Worm (Caenorhabditis elegans): Measurements from ENCODE around the gene clp-6.

The clp-6 gene

DNA sequence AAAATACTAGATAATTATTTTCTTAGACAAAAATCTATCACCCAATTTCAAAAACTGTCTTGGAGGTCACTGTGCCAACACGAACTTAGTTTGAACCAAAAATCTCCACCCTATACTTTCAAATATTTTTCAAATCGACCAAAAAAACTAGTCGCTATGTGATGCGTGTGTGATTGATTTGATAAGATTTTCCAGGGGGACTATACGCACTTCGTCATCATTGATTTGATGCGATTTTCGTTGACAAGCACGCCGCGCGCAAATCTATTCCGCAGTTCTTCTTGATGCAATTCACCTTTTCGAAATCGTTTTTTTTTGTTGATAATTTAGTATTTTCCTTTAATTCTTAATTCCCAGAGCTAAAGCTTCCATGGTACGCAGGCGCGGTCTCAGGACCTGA is 18.6 kb upstream of the clp-6 start:
- TF ChIP-seq dao-5 (tag; optimal IDR thresholded peaks at IDR 0.05) (no peak), him-1 (tag; optimal IDR thresholded peaks at IDR 0.05) (no peak), W03F9.2 (tag; optimal IDR thresholded peaks at IDR 0.05) (no peak)

DNA sequence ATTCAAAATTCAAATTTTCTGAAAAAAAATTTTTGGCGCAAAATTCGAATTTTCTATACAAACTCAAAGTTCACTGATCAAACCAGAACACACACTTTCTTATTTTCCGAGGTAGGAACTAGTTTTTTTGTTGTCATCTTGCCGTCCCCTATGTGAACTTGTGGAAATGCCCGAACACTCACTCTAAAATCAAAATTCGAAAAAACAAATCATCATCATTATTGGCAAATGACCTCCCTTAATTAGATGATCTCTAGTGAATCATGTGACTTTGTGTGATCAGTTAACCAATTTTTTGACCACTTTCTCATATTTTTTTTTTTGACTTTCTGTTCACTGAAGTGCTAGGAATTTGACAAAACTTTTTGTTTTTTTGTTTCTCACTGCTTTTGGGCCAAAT is 17.6 kb upstream of the clp-6 start:
- TF ChIP-seq W03F9.2 (tag; optimal IDR thresholded peaks at IDR 0.05) (no peak), him-1 (tag; optimal IDR thresholded peaks at IDR 0.05) (no peak), dao-5 (tag; optimal IDR thresholded peaks at IDR 0.05) (no peak)

DNA sequence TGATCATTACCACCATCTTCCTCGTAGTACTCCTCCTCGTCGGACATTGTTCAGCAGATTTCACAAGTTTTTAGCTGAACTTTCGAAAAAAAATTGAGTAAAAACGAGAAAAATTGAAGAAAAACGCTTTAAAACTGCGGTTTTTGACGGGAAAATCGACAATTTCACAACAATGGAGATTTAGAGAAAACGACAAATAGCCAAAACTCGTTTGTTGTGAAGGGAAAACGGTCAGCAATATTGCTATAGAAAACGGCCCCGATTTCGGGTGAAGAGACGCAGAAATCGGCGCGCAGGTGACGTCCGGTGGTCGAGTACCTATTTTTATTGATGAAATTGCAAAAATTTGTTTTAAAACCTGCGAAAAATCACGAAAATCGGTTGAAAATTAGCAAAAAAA is 11.1 kb upstream of the clp-6 start, which contains the start of gene clp-7:
Gene clp-7 (minus strand): TSS at position 47 of the 400 bp plus-strand sequence.
- TF ChIP-seq dao-5 (tag; optimal IDR thresholded peaks at IDR 0.05) (no peak), him-1 (tag; optimal IDR thresholded peaks at IDR 0.05) (no peak), W03F9.2 (tag; optimal IDR thresholded peaks at IDR 0.05) (no peak)

DNA sequence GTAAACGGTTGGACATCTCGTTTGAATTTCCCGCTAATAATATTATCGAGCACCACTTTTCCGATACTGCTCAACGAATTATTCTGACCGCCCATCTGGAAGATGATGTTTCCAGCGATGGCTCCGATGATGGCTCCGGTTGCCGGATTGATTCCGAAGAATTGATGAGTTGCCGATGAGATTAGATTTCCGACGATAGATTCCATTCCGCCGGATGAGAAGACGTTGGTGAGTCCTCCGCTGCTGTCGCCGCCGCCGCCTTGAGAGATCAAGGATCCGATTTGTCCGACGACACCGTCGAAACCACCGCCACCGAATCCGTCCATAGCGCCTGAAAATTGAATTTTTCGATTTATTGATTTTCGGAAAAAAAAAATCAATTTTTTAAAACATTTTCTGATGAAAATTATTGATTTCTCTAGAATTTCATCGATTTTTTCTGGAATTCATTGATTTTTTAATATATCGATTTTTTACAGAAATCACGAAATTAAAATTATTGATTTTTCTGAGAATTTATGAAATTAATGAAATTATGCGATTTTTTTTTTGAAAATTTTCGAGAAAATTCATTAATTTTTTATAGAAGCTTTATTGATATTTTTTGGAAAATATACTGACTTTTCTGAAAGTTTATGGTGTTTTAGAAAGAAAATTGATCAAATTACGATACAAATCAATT is 9.3 kb upstream of the clp-6 start:
- no peak for TF ChIP-seq him-1 (tag; optimal IDR thresholded peaks at IDR 0.05)
- no peak for TF ChIP-seq dao-5 (tag; optimal IDR thresholded peaks at IDR 0.05)
- TF ChIP-seq W03F9.2 (tag; optimal IDR thresholded peaks at IDR 0.05) = no peak

DNA sequence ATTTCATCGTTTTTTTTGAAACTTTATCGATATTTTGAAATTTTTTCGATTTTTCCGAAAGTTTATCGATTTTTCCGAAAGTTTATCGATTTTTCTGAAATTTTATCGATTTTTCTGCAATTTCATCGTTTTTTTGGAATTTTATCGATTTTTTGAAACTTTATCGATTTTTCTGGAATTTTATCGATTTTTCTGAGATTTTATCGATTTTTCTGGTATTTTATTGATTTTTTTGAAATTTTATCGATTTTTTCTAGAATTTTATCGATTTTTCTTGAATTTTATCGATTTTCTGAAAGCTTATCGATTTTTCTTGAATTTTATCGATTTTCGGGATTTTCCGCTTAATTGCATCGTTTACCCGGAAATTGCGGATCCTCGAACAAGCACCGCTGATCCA is 8.7 kb upstream of the clp-6 start:
- no peak for TF ChIP-seq dao-5 (tag; optimal IDR thresholded peaks at IDR 0.05)
- TF ChIP-seq him-1 (tag; optimal IDR thresholded peaks at IDR 0.05) = no peak
- no peak for TF ChIP-seq W03F9.2 (tag; optimal IDR thresholded peaks at IDR 0.05)

DNA sequence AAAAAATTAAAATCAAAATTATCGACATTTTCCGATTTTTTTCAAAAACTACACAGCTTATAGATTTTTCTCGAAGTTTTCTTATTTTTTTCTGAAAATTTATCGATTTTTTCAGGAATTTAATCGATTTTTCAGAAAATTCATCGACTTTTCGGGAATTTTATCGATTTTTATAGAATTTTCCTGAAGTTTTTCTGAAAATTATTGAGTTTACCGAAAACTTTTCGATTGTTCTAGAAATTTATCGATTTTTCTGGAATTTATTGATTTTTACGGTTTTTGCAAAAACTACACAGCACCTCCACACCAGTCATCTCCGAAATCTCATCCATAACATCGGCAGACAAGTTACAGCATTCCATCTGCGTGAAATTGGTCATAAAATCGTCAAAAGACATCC is 2.8 kb upstream of the clp-6 start:
- no peak for TF ChIP-seq dao-5 (tag; optimal IDR thresholded peaks at IDR 0.05)
- no peak for TF ChIP-seq him-1 (tag; optimal IDR thresholded peaks at IDR 0.05)

DNA sequence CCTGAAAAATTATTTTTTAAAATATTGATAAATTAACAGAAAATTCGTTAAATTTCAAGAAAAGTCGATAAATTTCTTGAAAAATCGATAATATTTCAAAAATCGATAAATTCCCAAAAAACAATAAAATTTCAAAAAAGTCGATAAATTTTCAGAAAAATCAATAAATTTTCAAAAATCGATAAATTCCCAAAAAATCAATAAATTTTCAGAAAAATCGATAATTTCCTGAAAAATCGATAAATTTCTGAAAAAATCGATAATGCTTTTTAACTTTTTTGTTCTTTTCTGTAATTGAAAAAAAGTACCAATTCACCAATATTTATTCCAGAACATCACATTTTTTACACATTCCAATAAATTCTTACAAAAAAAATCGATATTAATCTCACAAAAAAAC is 320 bp upstream of the clp-6 start:
- TF ChIP-seq dao-5 (tag; optimal IDR thresholded peaks at IDR 0.05) (no peak), him-1 (tag; optimal IDR thresholded peaks at IDR 0.05) (no peak), W03F9.2 (tag; optimal IDR thresholded peaks at IDR 0.05) (no peak)

DNA sequence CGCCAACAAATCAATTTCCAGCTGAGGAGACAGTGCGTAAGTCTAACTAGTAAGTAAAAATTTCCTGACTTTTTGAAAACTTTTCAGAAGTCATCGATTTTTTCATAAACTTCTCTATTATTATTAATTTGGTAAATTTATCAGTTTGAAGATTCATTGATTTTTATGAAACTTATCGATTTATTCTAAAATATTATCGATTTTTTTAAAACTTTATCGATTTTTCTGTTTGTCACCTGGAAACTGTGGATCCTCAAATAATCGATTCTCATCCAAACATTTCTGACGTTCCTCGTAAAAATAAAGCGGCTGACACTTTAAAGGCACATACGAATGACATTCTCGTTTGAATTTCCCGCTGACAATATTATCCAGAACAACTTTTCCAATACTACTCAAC is 861 bp downstream of the clp-6 start:
- no peak for TF ChIP-seq him-1 (tag; optimal IDR thresholded peaks at IDR 0.05)
- TF ChIP-seq dao-5 (tag; optimal IDR thresholded peaks at IDR 0.05) = no peak
- TF ChIP-seq W03F9.2 (tag; optimal IDR thresholded peaks at IDR 0.05) = no peak

DNA sequence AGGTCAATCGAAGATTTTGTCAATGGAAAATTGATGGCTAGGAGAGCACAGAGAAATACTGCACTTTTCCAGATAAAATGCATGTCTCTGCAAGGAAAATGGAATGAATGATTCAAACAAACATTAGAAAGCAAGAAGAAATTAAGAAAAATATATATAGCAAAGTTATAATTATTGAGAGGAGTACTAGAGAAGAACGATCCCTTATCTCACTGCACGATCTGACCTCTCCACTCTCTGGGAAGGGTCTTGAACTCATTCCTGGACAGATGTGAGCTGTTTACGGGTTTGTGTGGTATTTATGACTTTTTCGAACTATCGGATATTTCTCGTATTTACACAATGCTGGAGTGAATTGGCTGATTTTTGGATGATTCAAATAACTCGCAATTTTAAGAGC is 4.6 kb downstream of the clp-6 start, which contains the start of gene Y77E11A.23:
Gene Y77E11A.23 (minus strand): TSS at position 107 of the 400 bp plus-strand sequence.
- no peak for TF ChIP-seq dao-5 (tag; optimal IDR thresholded peaks at IDR 0.05)
- no peak for TF ChIP-seq W03F9.2 (tag; optimal IDR thresholded peaks at IDR 0.05)
- TF ChIP-seq him-1 (tag; optimal IDR thresholded peaks at IDR 0.05) = no peak

DNA sequence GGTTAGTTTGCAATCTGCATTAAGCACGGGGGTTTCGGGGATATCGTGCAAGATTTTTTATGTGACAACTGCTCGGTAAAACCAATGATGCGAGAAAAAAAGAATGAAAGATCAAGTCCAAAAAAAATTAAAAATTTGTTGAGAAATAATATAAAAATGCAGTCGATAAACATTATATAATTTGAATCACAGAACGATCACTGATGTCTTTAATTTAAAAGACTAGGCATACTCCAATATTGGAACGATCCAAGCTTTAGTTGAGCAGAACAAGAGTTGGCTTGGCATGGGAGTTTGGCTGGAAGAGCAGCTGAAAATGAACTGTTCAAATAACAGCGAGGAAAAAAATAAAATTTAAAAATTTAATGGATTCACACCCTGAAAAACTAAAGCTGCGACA is 7.6 kb downstream of the clp-6 start, which contains the start of gene clec-171:
Gene clec-171 (minus strand): TSS at position 101 of the 400 bp plus-strand sequence.
- TF ChIP-seq him-1 (tag; optimal IDR thresholded peaks at IDR 0.05) (no peak), W03F9.2 (tag; optimal IDR thresholded peaks at IDR 0.05) (no peak), dao-5 (tag; optimal IDR thresholded peaks at IDR 0.05) (no peak)

DNA sequence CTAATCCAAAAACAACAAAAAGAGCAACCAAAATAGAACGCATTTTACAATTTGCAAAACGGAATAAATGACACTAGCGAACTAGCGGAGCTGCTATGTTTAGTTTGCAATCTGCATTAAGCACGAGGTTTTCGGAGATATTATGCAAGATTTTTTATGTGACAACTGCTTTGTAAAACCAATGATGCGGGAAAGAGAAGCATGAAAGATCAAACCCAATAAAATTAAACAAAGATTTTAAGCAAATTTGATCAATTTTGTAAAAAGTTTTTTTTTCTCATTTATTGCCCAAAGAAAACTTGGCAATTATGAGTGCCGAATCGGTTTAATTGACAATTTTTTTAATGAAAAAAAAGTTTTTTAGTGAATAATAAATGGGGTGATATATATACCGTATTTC is 9.9 kb downstream of the clp-6 start, which contains the start of gene Y77E11A.8:
Gene Y77E11A.8 (minus strand): TSS at position 101 of the 400 bp plus-strand sequence.
- TF ChIP-seq dao-5 (tag; optimal IDR thresholded peaks at IDR 0.05) (no peak), W03F9.2 (tag; optimal IDR thresholded peaks at IDR 0.05) (no peak), him-1 (tag; optimal IDR thresholded peaks at IDR 0.05) (no peak)

DNA sequence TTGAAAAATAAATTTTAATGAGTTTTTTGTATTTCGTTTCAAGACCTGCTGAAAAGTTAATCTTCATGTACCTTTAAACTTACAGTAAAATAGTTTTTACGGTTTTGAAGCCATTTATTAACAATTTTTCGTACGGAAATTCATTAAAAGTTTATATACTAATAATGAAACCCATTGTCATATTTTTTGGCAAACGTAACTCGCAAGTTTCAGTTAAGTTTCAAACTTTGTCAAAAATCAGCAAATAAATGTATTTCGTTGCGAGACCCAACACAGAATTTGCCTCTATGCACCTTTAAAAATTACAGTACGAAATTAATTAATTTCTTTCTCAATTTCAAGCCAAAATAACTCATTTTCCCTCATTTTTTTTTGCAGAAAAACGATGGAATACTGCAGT is 14.2 kb downstream of the clp-6 start, which contains the start of gene jtr-1:
Gene jtr-1 (plus strand): TSS at position 327 of the 400 bp plus-strand sequence.
- TF ChIP-seq W03F9.2 (tag; optimal IDR thresholded peaks at IDR 0.05) (no peak), dao-5 (tag; optimal IDR thresholded peaks at IDR 0.05) (no peak), him-1 (tag; optimal IDR thresholded peaks at IDR 0.05) (no peak)

DNA sequence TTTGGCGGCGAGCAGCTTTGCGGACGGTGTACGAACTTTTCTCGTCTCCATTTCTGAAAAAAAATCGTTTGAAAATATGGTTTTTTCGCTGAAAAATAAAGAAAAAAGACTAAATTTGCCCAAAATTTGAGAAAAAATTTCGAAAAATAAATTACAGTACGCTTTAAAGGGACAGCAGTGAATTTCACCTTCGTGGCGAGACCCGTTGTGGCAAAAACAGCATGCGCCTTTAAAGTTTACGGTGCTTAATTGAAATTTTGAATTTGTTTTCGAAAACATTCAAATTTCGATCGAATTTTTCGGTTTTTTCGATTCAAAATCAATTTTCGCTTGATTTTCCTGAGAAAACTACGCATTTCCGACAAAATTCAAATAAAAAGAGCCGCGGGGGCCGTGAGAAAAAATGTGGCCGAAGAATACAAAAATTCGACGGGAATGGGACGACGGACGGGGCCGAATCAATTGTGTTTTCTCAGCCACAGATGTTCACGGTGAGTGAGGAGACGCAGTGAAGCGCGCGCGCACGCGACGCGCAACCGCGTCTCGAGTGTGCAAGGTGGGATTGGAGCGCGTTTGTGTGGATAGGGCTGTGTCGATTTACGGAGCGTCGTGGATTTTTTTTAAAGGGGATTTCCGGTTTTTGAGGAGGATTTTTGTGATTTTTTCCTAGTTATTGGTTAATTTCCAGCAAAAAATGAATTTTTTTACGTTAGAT is 14.9 kb downstream of the clp-6 start, which contains the start of gene Y77E11A.7:
Gene Y77E11A.7 (minus strand): TSS at position 55 of the 715 bp plus-strand sequence.
- TF ChIP-seq him-1 (tag; optimal IDR thresholded peaks at IDR 0.05) (peak; percentile 10), dao-5 (tag; optimal IDR thresholded peaks at IDR 0.05) (no peak), W03F9.2 (tag; optimal IDR thresholded peaks at IDR 0.05) (peak; percentile 36)

DNA sequence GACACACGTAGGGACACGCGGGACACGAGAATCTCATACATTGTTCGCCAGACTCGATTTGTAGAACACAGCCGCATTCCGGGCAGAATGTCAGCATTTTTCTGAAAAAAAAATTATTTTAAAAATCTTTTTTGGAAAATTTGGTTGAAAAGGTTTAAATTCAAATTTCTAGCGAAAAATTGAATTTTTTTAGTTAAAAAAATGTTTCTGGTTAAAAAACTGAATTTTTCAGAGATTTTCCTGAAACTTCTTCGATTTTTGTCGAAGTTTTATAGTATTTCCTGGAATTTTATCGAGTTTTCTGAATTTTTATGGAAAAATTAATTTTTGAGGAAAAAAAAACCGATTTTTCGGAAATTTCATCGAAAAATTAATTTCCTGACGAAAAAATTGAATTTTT is 24.9 kb downstream of the clp-6 start, which contains the start of gene rpc-11:
Gene rpc-11 (minus strand): TSS at position 101 of the 400 bp plus-strand sequence.
- TF ChIP-seq him-1 (tag; optimal IDR thresholded peaks at IDR 0.05) = no peak
- TF ChIP-seq dao-5 (tag; optimal IDR thresholded peaks at IDR 0.05) = no peak
- TF ChIP-seq W03F9.2 (tag; optimal IDR thresholded peaks at IDR 0.05) = no peak

Data from whole organism, L4/young adult.